Worm (Caenorhabditis elegans): ENCODE measurements around the gene asp-3.

The asp-3 gene

ce11 chrX:6761211-6761610 lies 29.7 kb upstream of the asp-3 start:
- TF ChIP-seq ztf-4 (tag; optimal IDR thresholded peaks at IDR 0.05), result no peak
- peak; percentile 27 for TF ChIP-seq sma-9 (GFP tag; optimal IDR thresholded peaks at IDR 0.05)
- TF ChIP-seq sma-9 (tag; optimal IDR thresholded peaks at IDR 0.05), result no peak
- peak; percentile 57 for TF ChIP-seq crh-2 (tag; optimal IDR thresholded peaks at IDR 0.05)
- TF ChIP-seq fos-1 (tag; optimal IDR thresholded peaks at IDR 0.05), result peak; percentile 61

- no peak for TF ChIP-seq skn-1 (tag; optimal IDR thresholded peaks at IDR 0.05)
- peak; percentile 39 for TF ChIP-seq fos-1 (tag; optimal IDR thresholded peaks at IDR 0.05)
- no peak for TF ChIP-seq nhr-237 (tag; optimal IDR thresholded peaks at IDR 0.05)
- TF ChIP-seq zag-1 (tag; optimal IDR thresholded peaks at IDR 0.05), result no peak
- no peak for TF ChIP-seq nhr-10 (tag; optimal IDR thresholded peaks at IDR 0.05)
- TF ChIP-seq sma-9 (GFP tag; optimal IDR thresholded peaks at IDR 0.05), result peak; percentile 44
- TF ChIP-seq sma-9 (tag; optimal IDR thresholded peaks at IDR 0.05), result no peak
- no peak for TF ChIP-seq blmp-1 (tag; optimal IDR thresholded peaks at IDR 0.05; ENCODE audit: insufficient read depth)
- no peak for TF ChIP-seq nhr-129 (tag; optimal IDR thresholded peaks at IDR 0.05)
- TF ChIP-seq unc-39 (tag; optimal IDR thresholded peaks at IDR 0.05), result no peak
- TF ChIP-seq alr-1 (tag; optimal IDR thresholded peaks at IDR 0.05), result no peak
- no peak for TF ChIP-seq lin-13 (GFP tag; optimal IDR thresholded peaks at IDR 0.05)
- no peak for TF ChIP-seq elt-3 (tag; optimal IDR thresholded peaks at IDR 0.05)
- no peak for TF ChIP-seq elt-1 (tag; optimal IDR thresholded peaks at IDR 0.05)
These were observed 29.1 kb upstream of the asp-3 start, which contains the start of gene abts-4 for ce11 chrX:6761688-6762185. abts-4 (minus strand) TSS chrX:6761738.

- TF ChIP-seq nhr-237 (tag; optimal IDR thresholded peaks at IDR 0.05) (no peak), peb-1 (tag; optimal IDR thresholded peaks at IDR 0.05) (no peak), zag-1 (tag; optimal IDR thresholded peaks at IDR 0.05) (no peak), nhr-77 (tag; optimal IDR thresholded peaks at IDR 0.05) (no peak), elt-1 (tag; optimal IDR thresholded peaks at IDR 0.05) (no peak), Y55F3AM.14 (GFP tag; optimal IDR thresholded peaks at IDR 0.05) (no peak), mab-5 (tag; optimal IDR thresholded peaks at IDR 0.05) (no peak), unc-55 (GFP tag; optimal IDR thresholded peaks at IDR 0.05) (no peak), C34F6.9 (tag; optimal IDR thresholded peaks at IDR 0.05) (no peak), sma-3 (GFP tag; optimal IDR thresholded peaks at IDR 0.05) (no peak), lsy-2 (tag; optimal IDR thresholded peaks at IDR 0.05) (no peak), fos-1 (tag; optimal IDR thresholded peaks at IDR 0.05) (no peak), ztf-1 (GFP tag; conservative IDR thresholded peaks at IDR 0.05) (no peak), sem-4 (tag; optimal IDR thresholded peaks at IDR 0.05) (no peak), crh-2 (tag; optimal IDR thresholded peaks at IDR 0.05) (no peak), R02D3.7 (tag; optimal IDR thresholded peaks at IDR 0.05) (no peak), nhr-23 (tag; optimal IDR thresholded peaks at IDR 0.05) (no peak), ztf-4 (tag; optimal IDR thresholded peaks at IDR 0.05) (no peak), elt-3 (tag; optimal IDR thresholded peaks at IDR 0.05) (no peak), dmd-4 (tag; optimal IDR thresholded peaks at IDR 0.05) (no peak)
These were observed 12.8 kb upstream of the asp-3 start, which contains the start of gene irk-1 for ce11 chrX:6778014-6778413. irk-1 (minus strand) TSS chrX:6778114.

ce11 chrX:6782857-6783256 lies 8.0 kb upstream of the asp-3 start, which contains the start of gene idpp-6:
idpp-6 (plus strand) TSS chrX:6783157.
- no peak for TF ChIP-seq nhr-237 (tag; optimal IDR thresholded peaks at IDR 0.05)
- TF ChIP-seq peb-1 (tag; optimal IDR thresholded peaks at IDR 0.05), result no peak
- no peak for TF ChIP-seq ama-1 (optimal IDR thresholded peaks at IDR 0.05)
- no peak for TF ChIP-seq sma-3 (GFP tag; optimal IDR thresholded peaks at IDR 0.05)
- no peak for TF ChIP-seq ztf-11 (tag; optimal IDR thresholded peaks at IDR 0.05)
- TF ChIP-seq nhr-10 (tag; optimal IDR thresholded peaks at IDR 0.05), result no peak
- no peak for TF ChIP-seq nhr-6 (tag; optimal IDR thresholded peaks at IDR 0.05)
- no peak for TF ChIP-seq nhr-12 (tag; optimal IDR thresholded peaks at IDR 0.05)
- no peak for TF ChIP-seq nhr-77 (tag; optimal IDR thresholded peaks at IDR 0.05)
- TF ChIP-seq aly-2 (tag; optimal IDR thresholded peaks at IDR 0.05), result no peak
- TF ChIP-seq ZK546.5 (tag; optimal IDR thresholded peaks at IDR 0.05), result no peak

ce11 chrX:6784181-6784580 lies 6.7 kb upstream of the asp-3 start, which contains the start of gene bgal-2:
bgal-2 (plus strand) TSS chrX:6784411.
- peak; percentile 6 for TF ChIP-seq crh-2 (tag; optimal IDR thresholded peaks at IDR 0.05)
- TF ChIP-seq ztf-4 (tag; optimal IDR thresholded peaks at IDR 0.05), result no peak
- peak; percentile 5 for TF ChIP-seq sma-9 (GFP tag; optimal IDR thresholded peaks at IDR 0.05)
- TF ChIP-seq sma-9 (tag; optimal IDR thresholded peaks at IDR 0.05), result no peak
- no peak for TF ChIP-seq peb-1 (tag; optimal IDR thresholded peaks at IDR 0.05)
- TF ChIP-seq egl-27 (tag; optimal IDR thresholded peaks at IDR 0.05), result no peak
- no peak for TF ChIP-seq mdl-1 (tag; optimal IDR thresholded peaks at IDR 0.05)
- peak; percentile 75 for TF ChIP-seq fos-1 (tag; optimal IDR thresholded peaks at IDR 0.05)
- no peak for TF ChIP-seq nhr-11 (tag; optimal IDR thresholded peaks at IDR 0.05)
- TF ChIP-seq snpc-4 (tag; optimal IDR thresholded peaks at IDR 0.05), result no peak

All from whole organism, L2 larva.